Fruit fly (Drosophila melanogaster) whole organism, prepupa: ENCODE results near the gene MICU3.

ENCODE experiments used
- CG10631 ChIP-seq: fragments of 200-800 bp; sonication (Bioruptor generic); optimal IDR thresholded peaks from 2 replicates; lab custom pipeline; 2016; ENCODE audit warnings: missing biosample characterization, missing genetic modification characterization
- CG10669 ChIP-seq: fragments of 200-800 bp; sonication (Bioruptor generic); optimal IDR thresholded peaks from 3 replicates; lab custom pipeline; 2018; ENCODE audit warnings: missing biosample characterization, mild to moderate bottlenecking, missing genetic modification characterization, moderate library complexity
- CG11294 ChIP-seq: fragments of 200-800 bp; sonication (Bioruptor generic); IDR thresholded peaks from 2 replicates; pipeline ENCODE4 v1.3.6; 2022; ENCODE audit warnings: missing biosample characterization, missing genetic modification characterization
- CG11762 ChIP-seq: fragments of 200-800 bp; sonication (Bioruptor generic); optimal IDR thresholded peaks from 3 replicates; lab custom pipeline; 2016; ENCODE audit warnings: missing biosample characterization, missing genetic modification characterization; ENCODE audit not compliant: insufficient read depth
- CG15336 ChIP-seq: fragments of 200-800 bp; sonication (Bioruptor generic); IDR thresholded peaks from 2 replicates; pipeline ENCODE4 v1.3.6; 2022; ENCODE audit warnings: missing biosample characterization, missing genetic modification characterization
- CG1621 ChIP-seq: fragments of 200-800 bp; sonication (Bioruptor generic); optimal IDR thresholded peaks from 3 replicates; lab custom pipeline; 2018; ENCODE audit warnings: missing biosample characterization, mild to moderate bottlenecking, missing genetic modification characterization
- CG16779 ChIP-seq: fragments of 200-800 bp; sonication (Bioruptor generic); optimal IDR thresholded peaks from 3 replicates; lab custom pipeline; 2017; ENCODE audit warnings: missing biosample characterization, mild to moderate bottlenecking, missing genetic modification characterization
- CG3032 ChIP-seq: fragments of 200-800 bp; optimal IDR thresholded peaks from 2 replicates; lab custom pipeline; 2019; ENCODE audit warnings: missing biosample characterization, mild to moderate bottlenecking, missing genetic modification characterization, moderate library complexity
- CG31627 ChIP-seq: fragments of 200-800 bp; sonication (Bioruptor generic); optimal IDR thresholded peaks from 3 replicates; lab custom pipeline; 2016; ENCODE audit warnings: missing biosample characterization, missing genetic modification characterization
- CG32006 ChIP-seq: fragments of 200-800 bp; sonication (Bioruptor generic); optimal IDR thresholded peaks from 3 replicates; lab custom pipeline; 2017; ENCODE audit warnings: missing biosample characterization, mild to moderate bottlenecking, missing genetic modification characterization
- CG3919 ChIP-seq: fragments of 200-800 bp; sonication (Bioruptor generic); optimal IDR thresholded peaks from 3 replicates; lab custom pipeline; 2016; ENCODE audit warnings: missing biosample characterization, missing genetic modification characterization
- CG4318 ChIP-seq: fragments of 200-800 bp; sonication (Bioruptor generic); optimal IDR thresholded peaks from 3 replicates; lab custom pipeline; 2017; ENCODE audit warnings: missing biosample characterization, mild to moderate bottlenecking, missing genetic modification characterization
- CG6163 ChIP-seq: fragments of 200-800 bp; sonication (Bioruptor generic); IDR thresholded peaks from 3 replicates; pipeline ENCODE4 v1.3.6; 2022; ENCODE audit warnings: missing biosample characterization, missing genetic modification characterization
- CG6276 ChIP-seq: fragments of 200-800 bp; sonication (Bioruptor generic); optimal IDR thresholded peaks from 2 replicates; lab custom pipeline; 2017; ENCODE audit warnings: missing biosample characterization, mild to moderate bottlenecking, missing genetic modification characterization
- CG6792 ChIP-seq: fragments of 200-800 bp; sonication (Bioruptor generic); optimal IDR thresholded peaks from 3 replicates; lab custom pipeline; 2016; ENCODE audit warnings: missing biosample characterization, missing genetic modification characterization
- CG6808 ChIP-seq: fragments of 200-800 bp; sonication (Bioruptor generic); optimal IDR thresholded peaks from 3 replicates; lab custom pipeline; 2017; ENCODE audit warnings: missing biosample characterization, missing genetic modification characterization, mild to moderate bottlenecking, moderate library complexity, missing genetic modification reagents
- CG6854 ChIP-seq: fragments of 200-800 bp; sonication (Bioruptor generic); optimal IDR thresholded peaks from 2 replicates; lab custom pipeline; 2017; ENCODE audit warnings: missing biosample characterization, mild to moderate bottlenecking, missing genetic modification characterization
- CG7368 ChIP-seq: fragments of 200-800 bp; sonication (Bioruptor generic); optimal IDR thresholded peaks from 3 replicates; lab custom pipeline; 2016; ENCODE audit warnings: missing biosample characterization, missing genetic modification characterization
- CG8119 ChIP-seq: fragments of 200-800 bp; sonication (Bioruptor generic); IDR thresholded peaks from 3 replicates; pipeline ENCODE4 v1.3.6; 2022; ENCODE audit warnings: missing biosample characterization, missing genetic modification characterization
- CG8632 ChIP-seq: fragments of 200-800 bp; sonication (Bioruptor generic); optimal IDR thresholded peaks from 3 replicates; lab custom pipeline; 2016; ENCODE audit warnings: missing biosample characterization, missing genetic modification characterization
- CG9139 ChIP-seq: fragments of 200-800 bp; sonication (Bioruptor generic); optimal IDR thresholded peaks from 3 replicates; lab custom pipeline; 2017; ENCODE audit warnings: missing biosample characterization, mild to moderate bottlenecking, missing genetic modification characterization
- Eip75B ChIP-seq: fragments of 200-800 bp; sonication (Bioruptor generic); optimal IDR thresholded peaks from 3 replicates; lab custom pipeline; 2016; ENCODE audit warnings: missing biosample characterization, missing genetic modification characterization
- Eip93F ChIP-seq: fragments of 200-800 bp; sonication (Bioruptor generic); optimal IDR thresholded peaks from 2 replicates; lab custom pipeline; 2016; ENCODE audit warnings: missing biosample characterization, mild to moderate bottlenecking, missing genetic modification characterization
- Ets96B ChIP-seq: fragments of 200-800 bp; optimal IDR thresholded peaks from 2 replicates; lab custom pipeline; 2019; ENCODE audit warnings: missing biosample characterization, mild to moderate bottlenecking, missing genetic modification characterization, moderate library complexity
- Gug ChIP-seq: fragments of 200-800 bp; sonication (Bioruptor generic); IDR thresholded peaks from 2 replicates; pipeline ENCODE4 v1.3.6; 2022; ENCODE audit warnings: missing biosample characterization, missing genetic modification characterization
- Hr39 ChIP-seq: fragments of 200-800 bp; sonication (Bioruptor generic); optimal IDR thresholded peaks from 2 replicates; lab custom pipeline; 2016; ENCODE audit warnings: missing biosample characterization, missing genetic modification characterization
- Hr4 ChIP-seq: fragments of 200-800 bp; sonication (Bioruptor generic); optimal IDR thresholded peaks from 3 replicates; lab custom pipeline; 2016; ENCODE audit warnings: missing biosample characterization, missing genetic modification characterization
- Lpt ChIP-seq: fragments of 200-800 bp; sonication (Bioruptor generic); optimal IDR thresholded peaks from 3 replicates; lab custom pipeline; 2016; ENCODE audit warnings: missing biosample characterization, missing genetic modification characterization
- Met ChIP-seq: fragments of 200-800 bp; sonication (Bioruptor generic); optimal IDR thresholded peaks from 3 replicates; lab custom pipeline; 2016; ENCODE audit warnings: missing biosample characterization, missing genetic modification characterization
- OdsH ChIP-seq: fragments of 200-800 bp; sonication (Bioruptor generic); optimal IDR thresholded peaks from 3 replicates; lab custom pipeline; 2016; ENCODE audit warnings: missing biosample characterization, missing genetic modification characterization
- Smox ChIP-seq: fragments of 200-800 bp; sonication (Bioruptor generic); optimal IDR thresholded peaks from 3 replicates; lab custom pipeline; 2016; ENCODE audit warnings: missing biosample characterization, missing genetic modification characterization
- Sox15 ChIP-seq: fragments of 200-800 bp; sonication (Bioruptor generic); optimal IDR thresholded peaks from 3 replicates; lab custom pipeline; 2016; ENCODE audit warnings: missing biosample characterization, missing genetic modification characterization
- achi ChIP-seq: fragments of 200-800 bp; sonication (Bioruptor generic); optimal IDR thresholded peaks from 3 replicates; lab custom pipeline; 2016; ENCODE audit warnings: missing biosample characterization, missing genetic modification characterization
- acj6 ChIP-seq: fragments of 200-800 bp; sonication (Bioruptor generic); optimal IDR thresholded peaks from 3 replicates; lab custom pipeline; 2016; ENCODE audit warnings: missing biosample characterization, missing genetic modification characterization
- cyc ChIP-seq: fragments of 200-800 bp; sonication (Bioruptor generic); optimal IDR thresholded peaks from 3 replicates; lab custom pipeline; 2016; ENCODE audit warnings: missing biosample characterization, missing genetic modification characterization
- dsx ChIP-seq: fragments of 200-800 bp; optimal IDR thresholded peaks from 3 replicates; lab custom pipeline; 2019; ENCODE audit warnings: missing biosample characterization, mild to moderate bottlenecking, missing genetic modification characterization, moderate library complexity; ENCODE audit not compliant: poor library complexity, severe bottlenecking
- eg ChIP-seq: fragments of 200-800 bp; sonication (Bioruptor generic); IDR thresholded peaks from 3 replicates; pipeline ENCODE4 v1.3.6; 2022; ENCODE audit warnings: missing biosample characterization, missing genetic modification characterization
- esn ChIP-seq: fragments of 200-800 bp; sonication (Bioruptor generic); optimal IDR thresholded peaks from 2 replicates; lab custom pipeline; 2016; ENCODE audit warnings: missing biosample characterization, mild to moderate bottlenecking, missing genetic modification characterization, moderate library complexity
- fkh ChIP-seq: fragments of 200-800 bp; sonication (Bioruptor generic); optimal IDR thresholded peaks from 3 replicates; lab custom pipeline; 2017; ENCODE audit warnings: missing biosample characterization, mild to moderate bottlenecking, missing genetic modification characterization, moderate library complexity
- lz ChIP-seq: fragments of 200-800 bp; sonication (Bioruptor generic); optimal IDR thresholded peaks from 3 replicates; lab custom pipeline; 2016; ENCODE audit warnings: missing biosample characterization, missing genetic modification characterization
- net ChIP-seq: fragments of 200-800 bp; sonication (Bioruptor generic); optimal IDR thresholded peaks from 3 replicates; lab custom pipeline; 2016; ENCODE audit warnings: missing biosample characterization, missing genetic modification characterization
- salr ChIP-seq, 2 experiments: fragments of 200-800 bp; sonication (Bioruptor generic); optimal IDR thresholded peaks; 3 replicates each; lab custom pipeline; 2016 to 2018; ENCODE audit warnings: missing biosample characterization in 2 of 2, missing genetic modification characterization in 2 of 2, mild to moderate bottlenecking in 1 of 2
- spab ChIP-seq: fragments of 200-800 bp; sonication (Bioruptor generic); optimal IDR thresholded peaks from 2 replicates; lab custom pipeline; 2017; ENCODE audit warnings: missing biosample characterization, mild to moderate bottlenecking, missing genetic modification characterization, missing genetic modification reagents
- ss ChIP-seq, 2 experiments: fragments of 200-800 bp; sonication (Bioruptor generic); optimal IDR thresholded peaks; 2 replicates in 1 of 2; 3 replicates in 1 of 2; lab custom pipeline; 2017 to 2018; ENCODE audit warnings: mild to moderate bottlenecking in 2 of 2, missing biosample characterization in 2 of 2, missing genetic modification characterization in 2 of 2, moderate library complexity in 1 of 2
- topi ChIP-seq: fragments of 200-800 bp; sonication (Bioruptor generic); optimal IDR thresholded peaks from 3 replicates; lab custom pipeline; 2016; ENCODE audit warnings: missing biosample characterization, missing genetic modification characterization

Gene MICU3

DNA sequence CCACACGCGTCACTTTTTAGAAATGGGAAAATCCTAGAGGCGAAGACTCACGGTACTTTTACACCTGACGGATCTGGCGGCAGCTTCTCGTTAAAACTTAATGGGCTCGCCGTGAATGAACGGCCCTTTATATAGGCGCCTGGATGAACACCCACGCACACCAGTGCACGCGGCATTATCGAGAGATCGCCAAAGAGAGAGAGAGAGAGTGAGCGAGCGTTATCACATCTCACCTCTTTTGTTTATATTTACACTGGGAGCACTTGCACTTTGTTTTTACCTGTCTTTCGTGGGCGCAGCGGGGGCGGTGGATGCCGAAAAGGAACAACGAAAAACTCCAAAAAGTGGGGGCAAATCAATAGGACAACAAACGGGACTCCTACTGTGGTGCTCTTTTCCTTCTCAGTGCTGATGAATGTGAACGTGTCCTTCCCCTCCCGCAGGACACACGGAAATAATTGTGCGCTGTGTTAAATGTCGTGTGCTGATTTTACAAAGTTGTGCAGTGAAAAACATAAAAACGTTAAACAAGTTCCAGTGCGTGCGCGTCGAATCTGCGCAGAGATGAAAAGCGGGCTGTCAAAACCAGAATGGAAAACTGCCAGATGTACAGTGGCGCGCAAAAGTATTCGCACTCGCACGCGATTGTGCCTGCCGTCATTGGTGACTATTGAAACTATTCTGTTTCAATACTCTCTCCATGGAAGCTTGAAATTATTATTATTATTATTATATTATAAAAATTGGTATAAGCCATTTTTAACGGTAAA is 28.2 kb downstream of the MICU3 start, which contains the start of gene Mrp5 (continued):
- peak; percentile 20 for TF ChIP-seq CG16779 (tag; lab: Kevin White, UChicago)
- TF ChIP-seq Gug (GFP tag; lab: Robert Waterston, UW) = peak; percentile 43; the same call in 1 of the 2 replicates
- TF ChIP-seq CG6792 (GFP tag; lab: Kevin White, UChicago) = peak; percentile 27
- peak; percentile 35 for TF ChIP-seq CG10669 (GFP tag; lab: Kevin White, UChicago)
- TF ChIP-seq eg (GFP tag; lab: Robert Waterston, UW) = peak; percentile 48; the same call in 2 of the 3 replicates
- no peak for TF ChIP-seq CG10631
- peak; percentile 37; the same call in 1 of the 2 replicates for TF ChIP-seq CG15336
- TF ChIP-seq CG8119 (GFP tag; lab: Robert Waterston, UW) = peak; percentile 41; the same call in 1 of the 3 replicates
- peak; percentile 82 for TF ChIP-seq achi
- TF ChIP-seq fkh (GFP tag; lab: Kevin White, UChicago) = peak; percentile 87
- TF ChIP-seq CG7368 (GFP tag; lab: Kevin White, UChicago) = no peak
- peak; percentile 36 for TF ChIP-seq Hr39
- TF ChIP-seq CG3919 (GFP tag; lab: Kevin White, UChicago) = peak; percentile 45
- peak; percentile 6 for TF ChIP-seq Met (GFP tag; lab: Kevin White, UChicago)
- no peak for TF ChIP-seq Sox15 (GFP tag; lab: Kevin White, UChicago)
- peak; percentile 31 for TF ChIP-seq CG3032 (tag; lab: Kevin White, UChicago)
- TF ChIP-seq CG6276 (GFP tag; lab: Kevin White, UChicago) = peak; percentile 18
- no peak for TF ChIP-seq CG32006 (GFP tag; lab: Kevin White, UChicago)
- TF ChIP-seq dsx = peak; percentile 58
- peak; percentile 59 for TF ChIP-seq CG1621
- TF ChIP-seq Hr4 (GFP tag; lab: Kevin White, UChicago) = peak; percentile 34
- peak; percentile 61 for TF ChIP-seq CG9139 (GFP tag; lab: Kevin White, UChicago)
- no peak for TF ChIP-seq Eip75B (GFP tag; lab: Kevin White, UChicago)
- peak; percentile 26 for TF ChIP-seq acj6
- no peak for TF ChIP-seq CG11294 (GFP tag; lab: Robert Waterston, UW)
- TF ChIP-seq esn (GFP tag; lab: Kevin White, UChicago) = peak; percentile 43
- TF ChIP-seq OdsH (GFP tag; lab: Kevin White, UChicago) = peak; percentile 53
- no peak for TF ChIP-seq Ets96B
- no peak for TF ChIP-seq Eip93F (GFP tag; lab: Kevin White, UChicago)

DNA sequence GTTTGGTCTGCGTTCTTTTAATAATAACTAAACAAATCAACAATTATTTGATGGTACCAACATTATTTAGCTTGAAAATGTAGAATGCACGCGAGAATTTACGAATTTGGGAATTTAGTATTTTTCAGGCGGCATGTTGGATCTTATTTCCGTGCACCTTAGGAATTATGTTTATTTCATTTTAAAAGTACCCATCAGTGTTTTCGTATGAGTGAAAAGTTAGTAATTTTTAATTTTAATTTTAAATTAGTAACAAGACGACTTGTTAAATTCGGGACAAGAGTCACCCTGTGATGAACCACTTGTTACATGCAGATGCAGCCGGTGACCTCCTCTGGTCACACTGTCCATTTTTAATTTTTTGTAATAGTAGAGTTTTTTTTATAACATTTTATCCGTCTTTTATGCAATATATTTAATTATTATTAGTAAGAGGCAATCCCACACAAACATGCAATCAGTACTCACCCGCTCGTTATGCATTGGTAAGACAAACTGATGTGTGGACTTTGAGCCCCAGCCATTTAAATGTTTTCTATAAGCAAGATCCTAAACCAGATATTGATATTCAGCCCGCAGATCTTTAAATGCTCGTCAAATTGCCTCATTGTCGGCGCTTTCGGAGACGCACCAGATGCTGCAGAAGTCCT is 30.4 kb downstream of the MICU3 start, which contains the start of the genes CG17186 and Arc42:
TSS of gene CG17186 (minus strand) at position 88 of the 650 bp plus-strand sequence.
TSS of gene Arc42 (plus strand) at position 311 of the 650 bp plus-strand sequence.
- TF ChIP-seq CG6792 (GFP tag; lab: Kevin White, UChicago) (no peak), fkh (GFP tag; lab: Kevin White, UChicago) (peak; percentile 43), cyc (GFP tag; lab: Kevin White, UChicago) (peak; percentile 28), Lpt (GFP tag; lab: Kevin White, UChicago) (no peak), achi (peak; percentile 2), Eip75B (GFP tag; lab: Kevin White, UChicago) (peak; percentile 45), dsx (peak; percentile 23), net (GFP tag; lab: Kevin White, UChicago) (peak; percentile 3), lz (GFP tag; lab: Kevin White, UChicago) (peak; percentile 46), CG3919 (GFP tag; lab: Kevin White, UChicago) (peak; percentile 17), CG31627 (peak; percentile 1), CG6808 (GFP tag; lab: Kevin White, UChicago) (peak; percentile 79), CG8632 (GFP tag; lab: Kevin White, UChicago) (no peak), Smox (GFP tag; lab: Kevin White, UChicago) (peak; percentile 33), spab (GFP tag; lab: Kevin White, UChicago) (peak; percentile 43), esn (GFP tag; lab: Kevin White, UChicago) (peak; percentile 42), ss (GFP tag; optimal IDR thresholded peaks at IDR 0.05; lab: Kevin White, UChicago) (peak; percentile 85 to 87), acj6 (peak; percentile 19), Hr4 (GFP tag; lab: Kevin White, UChicago) (peak; percentile 15), eg (GFP tag; lab: Robert Waterston, UW) (peak; percentile 41; the same call in 1 of the 3 replicates), CG11762 (GFP tag; lab: Kevin White, UChicago) (no peak), CG6854 (peak; percentile 47), CG1621 (peak; percentile 10), salr (GFP tag; optimal IDR thresholded peaks at IDR 0.05; lab: Kevin White, UChicago) (no peak), CG10669 (GFP tag; lab: Kevin White, UChicago) (peak; percentile 26), CG9139 (GFP tag; lab: Kevin White, UChicago) (peak; percentile 84), topi (GFP tag; lab: Kevin White, UChicago) (peak; percentile 21), CG6276 (GFP tag; lab: Kevin White, UChicago) (peak; percentile 78), CG6163 (no peak), CG4318 (GFP tag; lab: Kevin White, UChicago) (no peak)
